Worm (Caenorhabditis elegans): ENCODE measurements around the gene F02E11.4.

The F02E11.4 gene

ce11 chrII:3277686-3278085, at the start of gene F02E11.4:
Gene F02E11.4, minus strand, starts transcription at chrII:3277786.
- TF ChIP-seq F52B5.7 (tag; optimal IDR thresholded peaks at IDR 0.05) (no peak), die-1 (tag; optimal IDR thresholded peaks at IDR 0.05) (no peak), C17E4.6 (GFP tag; IDR thresholded peaks at IDR 0.05) (no peak), lin-26 (GFP tag; IDR thresholded peaks at IDR 0.05) (no peak)

ce11 chrII:3327104-3327503, 49.5 kb upstream of the F02E11.4 start, which contains the start of gene Y46D2A.3:
Gene Y46D2A.3, minus strand, starts transcription at chrII:3327204.
- TF ChIP-seq rpc-1 (optimal IDR thresholded peaks at IDR 0.05) (no peak), rpc-1 (tag; optimal IDR thresholded peaks at IDR 0.05) (no peak), D2030.7 (GFP tag; IDR thresholded peaks at IDR 0.05) (no peak), ZK185.1 (tag; optimal IDR thresholded peaks at IDR 0.05; ENCODE audit: poor library complexity, severe bottlenecking) (no peak), F33H1.4 (GFP tag; IDR thresholded peaks at IDR 0.05) (no peak), Y53F4B.3 (GFP tag; IDR thresholded peaks at IDR 0.05) (no peak), lsy-27 (tag; optimal IDR thresholded peaks at IDR 0.05; ENCODE audit: borderline replicate concordance, insufficient read depth) (no peak), let-607 (tag; optimal IDR thresholded peaks at IDR 0.05) (no peak), lir-1 (GFP tag; conservative IDR thresholded peaks at IDR 0.05) (no peak), zfh-2 (GFP tag; conservative IDR thresholded peaks at IDR 0.05) (no peak), dox-1 (GFP tag; IDR thresholded peaks at IDR 0.05) (no peak), ama-1 (optimal IDR thresholded peaks at IDR 0.05) (no peak), ama-1 (GFP tag; optimal IDR thresholded peaks at IDR 0.05) (no peak), ekl-4 (GFP tag; IDR thresholded peaks at IDR 0.05) (no peak), unc-130 (GFP tag; optimal IDR thresholded peaks at IDR 0.05) (no peak), attf-3 (GFP tag; conservative IDR thresholded peaks at IDR 0.05) (no peak), rcor-1 (GFP tag; IDR thresholded peaks at IDR 0.05) (no peak)

DNA sequence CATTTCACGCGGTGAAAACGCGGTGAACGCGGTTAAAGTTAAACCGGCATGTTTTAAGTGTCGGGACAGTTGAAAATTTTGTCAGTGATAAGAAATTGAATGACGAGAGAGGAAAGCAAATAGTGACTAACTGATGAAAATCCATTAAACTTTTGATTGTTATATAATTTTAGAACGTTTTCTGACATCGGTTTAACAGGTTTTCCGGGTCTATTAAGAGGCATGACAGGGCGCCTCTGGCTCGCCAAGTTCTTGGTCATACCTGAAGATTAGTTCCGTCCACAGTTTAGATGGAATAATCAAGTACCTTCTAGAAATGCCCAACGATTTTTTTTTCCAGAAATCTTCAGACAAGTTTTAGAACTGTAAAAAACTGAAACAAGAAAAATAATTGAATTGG, 45.6 kb upstream of the F02E11.4 start, which contains the start of gene Y46D2A.2:
TSS of gene Y46D2A.2 (minus strand) at position 101 of the 400 bp plus-strand sequence.
- TF ChIP-seq cebp-2 (GFP tag; IDR thresholded peaks at IDR 0.05) (no peak), hlh-12 (tag; optimal IDR thresholded peaks at IDR 0.05) (no peak), ceh-40 (GFP tag; IDR thresholded peaks at IDR 0.05) (no peak), lin-40 (tag; optimal IDR thresholded peaks at IDR 0.05) (no peak), T07F8.4 (tag; optimal IDR thresholded peaks at IDR 0.05) (no peak), Y79H2A.3 (GFP tag; conservative IDR thresholded peaks at IDR 0.05) (no peak), snpc-1.3 (tag; optimal IDR thresholded peaks at IDR 0.05; ENCODE audit: insufficient read depth) (no peak), mes-4 (tag; optimal IDR thresholded peaks at IDR 0.05) (no peak), B0336.3 (GFP tag; IDR thresholded peaks at IDR 0.05) (no peak), F10E7.11 (tag; optimal IDR thresholded peaks at IDR 0.05) (no peak), C17E4.6 (GFP tag; IDR thresholded peaks at IDR 0.05) (no peak), K12H6.12 (tag; optimal IDR thresholded peaks at IDR 0.05) (no peak), ets-4 (GFP tag; optimal IDR thresholded peaks at IDR 0.05) (no peak), cebp-1 (GFP tag; IDR thresholded peaks at IDR 0.05) (no peak), cebp-1 (tag; optimal IDR thresholded peaks at IDR 0.05) (no peak), F57C9.4 (tag; optimal IDR thresholded peaks at IDR 0.05) (no peak), egl-44 (GFP tag; IDR thresholded peaks at IDR 0.05) (no peak), lin-26 (GFP tag; IDR thresholded peaks at IDR 0.05) (no peak), somi-1 (GFP tag; optimal IDR thresholded peaks at IDR 0.05) (no peak), ccch-3 (GFP tag; optimal IDR thresholded peaks at IDR 0.05) (no peak), efl-1 (GFP tag; optimal IDR thresholded peaks at IDR 0.05) (no peak)

All from whole organism, young adult.